Fruit fly (Drosophila melanogaster) whole organism, embryonic: ENCODE data around the gene CG14147.

Source experiments
- ATbp ChIP-seq: fragments of 200-800 bp; sonication (Bioruptor generic); optimal IDR thresholded peaks from 2 replicates; lab custom pipeline; 2017; ENCODE audit warnings: missing biosample characterization, mild to moderate bottlenecking, missing genetic modification characterization, missing genetic modification reagents
- Bteb2 ChIP-seq: fragments of 200-800 bp; sonication (Bioruptor generic); optimal IDR thresholded peaks from 2 replicates; lab custom pipeline; 2016; ENCODE audit warnings: missing biosample characterization, missing genetic modification characterization
- CG12299 ChIP-seq: fragments of 200-800 bp; sonication (Bioruptor generic); optimal IDR thresholded peaks from 2 replicates; lab custom pipeline; 2018; ENCODE audit warnings: missing biosample characterization, mild to moderate bottlenecking, missing genetic modification characterization
- CG12391 ChIP-seq: fragments of 200-800 bp; sonication (Bioruptor generic); optimal IDR thresholded peaks from 3 replicates; lab custom pipeline; 2018; ENCODE audit warnings: missing biosample characterization, mild to moderate bottlenecking, missing genetic modification characterization, moderate library complexity
- CG13296 ChIP-seq: fragments of 200-800 bp; sonication (Bioruptor generic); optimal IDR thresholded peaks from 3 replicates; lab custom pipeline; 2018; ENCODE audit warnings: missing biosample characterization, mild to moderate bottlenecking, missing genetic modification characterization
- CG15011 ChIP-seq: fragments of 200-800 bp; sonication (Bioruptor generic); optimal IDR thresholded peaks from 3 replicates; lab custom pipeline; 2018; ENCODE audit warnings: missing biosample characterization, mild to moderate bottlenecking, missing genetic modification characterization
- CG16813 ChIP-seq: fragments of 200-800 bp; sonication (Bioruptor generic); IDR thresholded peaks from 3 replicates; pipeline ENCODE4 v1.3.6; 2022; ENCODE audit warnings: missing biosample characterization, missing genetic modification characterization; ENCODE audit not compliant: partially characterized antibody
- CG17328 ChIP-seq: fragments of 200-800 bp; sonication (Bioruptor generic); IDR thresholded peaks from 2 replicates; pipeline ENCODE4 v1.3.6; 2022; ENCODE audit warnings: missing biosample characterization, missing genetic modification characterization
- CG17359 ChIP-seq: fragments of 200-800 bp; sonication (Bioruptor generic); optimal IDR thresholded peaks from 3 replicates; lab custom pipeline; 2018; ENCODE audit warnings: missing biosample characterization, mild to moderate bottlenecking, missing genetic modification characterization, moderate library complexity
- CG18764 ChIP-seq: fragments of 200-800 bp; sonication (Bioruptor generic); optimal IDR thresholded peaks from 3 replicates; lab custom pipeline; 2016; ENCODE audit warnings: missing biosample characterization, missing genetic modification characterization
- CG2116 ChIP-seq: fragments of 200-800 bp; sonication (Bioruptor generic); optimal IDR thresholded peaks from 3 replicates; lab custom pipeline; 2018; ENCODE audit warnings: missing biosample characterization, mild to moderate bottlenecking, missing genetic modification characterization
- CG4328 ChIP-seq: fragments of 200-800 bp; sonication (Bioruptor generic); optimal IDR thresholded peaks from 3 replicates; lab custom pipeline; 2017; ENCODE audit warnings: missing biosample characterization, missing genetic modification reagents, missing genetic modification characterization
- CG6689 ChIP-seq: fragments of 200-800 bp; sonication (Bioruptor generic); IDR thresholded peaks from 2 replicates; pipeline ENCODE4 v1.3.6; 2022; ENCODE audit warnings: missing biosample characterization, missing genetic modification characterization
- CG6813 ChIP-seq: fragments of 200-800 bp; sonication (Bioruptor generic); optimal IDR thresholded peaks from 2 replicates; lab custom pipeline; 2017; ENCODE audit warnings: missing biosample characterization, missing genetic modification characterization, mild to moderate bottlenecking, moderate library complexity, missing genetic modification reagents
- CG9932 ChIP-seq: fragments of 200-800 bp; sonication (Bioruptor generic); IDR thresholded peaks from 2 replicates; pipeline ENCODE4 v1.3.6; 2022; ENCODE audit warnings: missing biosample characterization, missing genetic modification characterization
- CHES-1-like ChIP-seq: fragments of 200-800 bp; sonication (Bioruptor generic); optimal IDR thresholded peaks from 2 replicates; lab custom pipeline; 2016; ENCODE audit warnings: missing biosample characterization, missing genetic modification characterization
- Dfd ChIP-seq, 2 experiments: fragments of >200 bp; optimal IDR thresholded peaks; 2 replicates each; lab custom pipeline; 2017; ENCODE audit warnings: missing biosample characterization in 2 of 2, missing genetic modification characterization in 2 of 2
- Doc2 ChIP-seq: fragments of 200-800 bp; sonication (Bioruptor generic); IDR thresholded peaks from 2 replicates; pipeline ENCODE4 v1.3.6; 2022; ENCODE audit warnings: missing biosample characterization, missing genetic modification characterization
- Fer3 ChIP-seq: fragments of 200-800 bp; sonication (Bioruptor generic); optimal IDR thresholded peaks from 2 replicates; lab custom pipeline; 2018; ENCODE audit warnings: missing biosample characterization, mild to moderate bottlenecking, missing genetic modification characterization, moderate library complexity
- GATAe ChIP-seq: fragments of 200-800 bp; sonication (Bioruptor generic); conservative IDR thresholded peaks from 2 replicates; pipeline ENCODE4 v1.3.6; 2022; ENCODE audit warnings: missing biosample characterization, missing genetic modification characterization
- Hand ChIP-seq: fragments of 200-800 bp; sonication (Bioruptor generic); optimal IDR thresholded peaks from 2 replicates; lab custom pipeline; 2017; ENCODE audit warnings: mild to moderate bottlenecking, missing biosample characterization, missing genetic modification reagents, missing genetic modification characterization
- Hey ChIP-seq: fragments of 200-800 bp; sonication (Bioruptor generic); optimal IDR thresholded peaks from 3 replicates; lab custom pipeline; 2018; ENCODE audit warnings: missing biosample characterization, mild to moderate bottlenecking, missing genetic modification characterization
- MBD-R2 ChIP-seq: fragments of 200-800 bp; sonication (Bioruptor generic); IDR thresholded peaks from 2 replicates; pipeline ENCODE4 v1.3.6; 2022; ENCODE audit warnings: missing biosample characterization, missing genetic modification characterization
- Mrtf ChIP-seq: fragments of 200-800 bp; sonication (Bioruptor generic); IDR thresholded peaks from 3 replicates; pipeline ENCODE4 v1.3.6; 2022; ENCODE audit warnings: missing biosample characterization, missing genetic modification characterization
- Nf-YA ChIP-seq: fragments of 200-800 bp; sonication (Bioruptor generic); IDR thresholded peaks from 2 replicates; pipeline ENCODE4 v1.3.6; 2022; ENCODE audit warnings: missing biosample characterization, missing genetic modification characterization
- PHDP ChIP-seq: fragments of 200-800 bp; sonication (Bioruptor generic); optimal IDR thresholded peaks from 3 replicates; lab custom pipeline; 2018; ENCODE audit warnings: missing biosample characterization, mild to moderate bottlenecking, missing genetic modification characterization, moderate library complexity
- TFAM ChIP-seq: fragments of 200-800 bp; sonication (Bioruptor generic); optimal IDR thresholded peaks from 2 replicates; lab custom pipeline; 2017; ENCODE audit warnings: missing biosample characterization, missing genetic modification characterization, inconsistent platforms
- ase ChIP-seq: fragments of 200-800 bp; sonication (Bioruptor generic); IDR thresholded peaks from 3 replicates; pipeline ENCODE4 v1.3.6; 2022; ENCODE audit warnings: missing biosample characterization, missing genetic modification characterization
- ash1 ChIP-seq: fragments of 200-800 bp; sonication (Bioruptor generic); optimal IDR thresholded peaks from 2 replicates; lab custom pipeline; 2018; ENCODE audit warnings: missing biosample characterization, mild to moderate bottlenecking, missing genetic modification characterization
- chm ChIP-seq: fragments of 200-800 bp; sonication (Bioruptor generic); IDR thresholded peaks from 2 replicates; pipeline ENCODE4 v1.3.6; 2022; ENCODE audit warnings: missing biosample characterization, missing genetic modification characterization
- cwo ChIP-seq: fragments of 200-800 bp; sonication (Bioruptor generic); optimal IDR thresholded peaks from 3 replicates; lab custom pipeline; 2017; ENCODE audit warnings: missing biosample characterization, missing genetic modification characterization, mild to moderate bottlenecking, moderate library complexity, missing genetic modification reagents
- dati ChIP-seq: fragments of 200-800 bp; sonication (Bioruptor generic); IDR thresholded peaks from 2 replicates; pipeline ENCODE4 v1.3.6; 2022; ENCODE audit warnings: missing biosample characterization, missing genetic modification characterization
- ems ChIP-seq: fragments of 200-800 bp; sonication (Bioruptor generic); optimal IDR thresholded peaks from 3 replicates; lab custom pipeline; 2016; ENCODE audit warnings: missing biosample characterization, missing genetic modification characterization
- gcm ChIP-seq: fragments of 200-800 bp; sonication (Bioruptor generic); optimal IDR thresholded peaks from 2 replicates; lab custom pipeline; 2019; ENCODE audit warnings: missing biosample characterization, mild to moderate bottlenecking, missing genetic modification characterization, moderate library complexity
- gem ChIP-seq: fragments of 200-800 bp; sonication (Bioruptor generic); optimal IDR thresholded peaks from 2 replicates; lab custom pipeline; 2019; ENCODE audit warnings: missing biosample characterization, mild to moderate bottlenecking, missing genetic modification characterization, moderate library complexity
- gfzf ChIP-seq: fragments of 200-800 bp; sonication (Bioruptor generic); optimal IDR thresholded peaks from 2 replicates; lab custom pipeline; 2016; ENCODE audit warnings: missing biosample characterization, mild to moderate bottlenecking, missing genetic modification characterization, moderate library complexity
- gt ChIP-seq: fragments of 200-800 bp; sonication (Bioruptor generic); IDR thresholded peaks from 2 replicates; pipeline ENCODE4 v1.3.6; 2022; ENCODE audit warnings: missing biosample characterization, missing genetic modification characterization
- kay ChIP-seq: fragments of 200-800 bp; sonication (Bioruptor generic); optimal IDR thresholded peaks from 2 replicates; lab custom pipeline; 2016; ENCODE audit warnings: missing biosample characterization, missing genetic modification characterization
- kni ChIP-seq: fragments of 200-800 bp; sonication (Bioruptor generic); optimal IDR thresholded peaks from 3 replicates; lab custom pipeline; 2017; ENCODE audit warnings: mild to moderate bottlenecking, missing biosample characterization, missing genetic modification reagents, missing genetic modification characterization
- maf-S ChIP-seq: fragments of 200-800 bp; sonication (Bioruptor generic); optimal IDR thresholded peaks from 2 replicates; lab custom pipeline; 2016; ENCODE audit warnings: missing biosample characterization, missing genetic modification characterization
- nerfin-1 ChIP-seq: fragments of 200-800 bp; sonication (Bioruptor generic); optimal IDR thresholded peaks from 3 replicates; lab custom pipeline; 2019; ENCODE audit warnings: missing biosample characterization, mild to moderate bottlenecking, missing genetic modification characterization, moderate library complexity
- org-1 ChIP-seq: fragments of 200-800 bp; sonication (Bioruptor generic); optimal IDR thresholded peaks from 2 replicates; lab custom pipeline; 2017; ENCODE audit warnings: missing biosample characterization, missing genetic modification characterization
- p53 ChIP-seq: fragments of 200-800 bp; sonication (Bioruptor generic); optimal IDR thresholded peaks from 2 replicates; lab custom pipeline; 2016; ENCODE audit warnings: missing biosample characterization, missing genetic modification characterization
- sqz ChIP-seq: fragments of 200-800 bp; sonication (Bioruptor generic); optimal IDR thresholded peaks from 3 replicates; lab custom pipeline; 2018; ENCODE audit warnings: missing biosample characterization, mild to moderate bottlenecking, missing genetic modification characterization
- tin ChIP-seq: fragments of 200-800 bp; sonication (Bioruptor generic); optimal IDR thresholded peaks from 3 replicates; lab custom pipeline; 2016; ENCODE audit warnings: missing biosample characterization, missing genetic modification characterization
- tll ChIP-seq, 2 experiments: fragments of 200-800 bp in 1 of 2; fragments of >200 bp in 1 of 2; sonication (Bioruptor generic) in 1 of 2; optimal IDR thresholded peaks; 2 replicates each; lab custom pipeline; 2017 to 2019; ENCODE audit warnings: missing biosample characterization in 2 of 2, missing genetic modification characterization in 2 of 2, mild to moderate bottlenecking in 1 of 2, moderate library complexity in 1 of 2
- toy ChIP-seq: fragments of 200-800 bp; sonication (Bioruptor generic); IDR thresholded peaks from 2 replicates; pipeline ENCODE4 v1.3.6; 2022; ENCODE audit warnings: missing biosample characterization, missing genetic modification characterization
- wdn ChIP-seq: fragments of 200-800 bp; sonication (Bioruptor generic); IDR thresholded peaks from 2 replicates; pipeline ENCODE4 v1.3.6; 2022; ENCODE audit warnings: missing biosample characterization, missing genetic modification characterization
- zfh1 ChIP-seq: fragments of 200-800 bp; sonication (Bioruptor generic); IDR thresholded peaks from 3 replicates; pipeline ENCODE4 v1.3.6; 2022; ENCODE audit warnings: missing biosample characterization, missing genetic modification characterization

CG14147 gene

dm6 chr3L:11003980-11004379 is 31.5 kb downstream of the CG14147 start (continued):
- TF ChIP-seq sqz (GFP tag; lab: Kevin White, UChicago) (peak; percentile 25), gcm (GFP tag; lab: Kevin White, UChicago) (peak; percentile 15), zfh1 (GFP tag; lab: Robert Waterston, UW) (0 out of 3 replicates have a peak, but pooled peaks have one; percentile 19), kni (peak; percentile 17), org-1 (no peak), ATbp (peak; percentile 28), CG4328 (GFP tag; lab: Kevin White, UChicago) (no peak)

- TF ChIP-seq cwo (GFP tag; lab: Kevin White, UChicago) (peak; percentile 80), ash1 (no peak), CG6813 (no peak), nerfin-1 (tag; lab: Kevin White, UChicago) (no peak), CG2116 (GFP tag; lab: Kevin White, UChicago) (no peak), CG12391 (tag; lab: Kevin White, UChicago) (no peak), GATAe (GFP tag; lab: Robert Waterston, UW) (peak; percentile 26; the same call in 1 of the 2 replicates), Hand (no peak), ems (GFP tag; lab: Kevin White, UChicago) (no peak), CG13296 (GFP tag; lab: Kevin White, UChicago) (no peak), Doc2 (no peak), MBD-R2 (no peak), gt (GFP tag; lab: Robert Waterston, UW) (no peak), CG12299 (tag; lab: Kevin White, UChicago) (no peak), tll (GFP tag; optimal IDR thresholded peaks at IDR 0.05; lab: Kevin White, UChicago) (no peak), CG9932 (GFP tag; lab: Robert Waterston, UW) (no peak), dati (GFP tag; lab: Robert Waterston, UW) (no peak), CG18764 (no peak), CG16813 (GFP tag; lab: Robert Waterston, UW) (no peak), wdn (GFP tag; lab: Robert Waterston, UW) (no peak), gem (tag; lab: Kevin White, UChicago) (no peak), chm (GFP tag; lab: Robert Waterston, UW) (no peak), CHES-1-like (no peak), CG17359 (tag; lab: Kevin White, UChicago) (peak; percentile 0), ase (GFP tag; lab: Robert Waterston, UW) (no peak), Nf-YA (GFP tag; lab: Robert Waterston, UW) (no peak), Mrtf (GFP tag; lab: Robert Waterston, UW) (no peak), CG15011 (GFP tag; lab: Kevin White, UChicago) (no peak), Hey (tag; lab: Kevin White, UChicago) (peak; percentile 10), sqz (GFP tag; lab: Kevin White, UChicago) (no peak), tin (GFP tag; lab: Kevin White, UChicago) (no peak), Fer3 (tag; lab: Kevin White, UChicago) (no peak), CG17328 (GFP tag; lab: Robert Waterston, UW) (no peak), CG6689 (GFP tag; lab: Robert Waterston, UW) (no peak), TFAM (GFP tag; lab: Kevin White, UChicago) (no peak), Bteb2 (GFP tag; lab: Kevin White, UChicago) (no peak), maf-S (GFP tag; lab: Kevin White, UChicago) (no peak), kay (no peak), Dfd (GFP tag; optimal IDR thresholded peaks at IDR 0.05; lab: Kevin White, UChicago) (no peak), toy (no peak), p53 (GFP tag; lab: Kevin White, UChicago) (no peak), gfzf (GFP tag; lab: Kevin White, UChicago) (no peak), PHDP (tag; lab: Kevin White, UChicago) (no peak)
Observed at dm6 chr3L:11004739-11005476, 32.5 kb downstream of the CG14147 start.
